Worm (Caenorhabditis elegans): Measurements from ENCODE around the gene R155.5.

Gene R155.5

DNA sequence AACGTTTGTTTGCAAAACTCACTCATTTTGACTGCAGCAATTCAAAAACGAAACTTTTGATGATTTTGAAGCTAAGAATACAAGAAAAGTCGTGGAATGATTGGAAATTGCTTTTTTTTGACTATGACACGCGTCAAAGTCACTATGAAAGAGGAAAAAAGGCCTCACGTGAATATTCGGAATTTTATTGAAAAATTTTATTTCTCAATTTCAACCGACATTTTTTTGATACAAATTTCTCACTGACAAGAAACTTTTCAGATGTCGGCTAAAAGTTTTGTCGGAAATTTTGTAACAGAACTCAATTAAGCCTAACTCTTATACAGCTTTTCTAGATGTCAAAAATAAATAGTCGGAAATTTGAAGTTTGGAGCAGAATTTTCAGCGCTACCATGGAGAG, at the start of gene R155.5:
Gene R155.5 (minus strand): TSS at position 101 of the 400 bp plus-strand sequence.
- TF ChIP-seq snpc-4 (tag; optimal IDR thresholded peaks at IDR 0.05) (no peak), nhr-25 (tag; optimal IDR thresholded peaks at IDR 0.05) (no peak), lin-39 (tag; optimal IDR thresholded peaks at IDR 0.05) (no peak), F13H6.1 (tag; optimal IDR thresholded peaks at IDR 0.05) (no peak), nhr-21 (tag; optimal IDR thresholded peaks at IDR 0.05) (no peak), nhr-10 (tag; optimal IDR thresholded peaks at IDR 0.05) (no peak), egl-27 (tag; optimal IDR thresholded peaks at IDR 0.05) (no peak), ztf-4 (tag; optimal IDR thresholded peaks at IDR 0.05) (no peak), lin-13 (GFP tag; optimal IDR thresholded peaks at IDR 0.05) (no peak), Y55F3AM.14 (GFP tag; optimal IDR thresholded peaks at IDR 0.05) (no peak), elt-3 (tag; optimal IDR thresholded peaks at IDR 0.05) (no peak)

DNA sequence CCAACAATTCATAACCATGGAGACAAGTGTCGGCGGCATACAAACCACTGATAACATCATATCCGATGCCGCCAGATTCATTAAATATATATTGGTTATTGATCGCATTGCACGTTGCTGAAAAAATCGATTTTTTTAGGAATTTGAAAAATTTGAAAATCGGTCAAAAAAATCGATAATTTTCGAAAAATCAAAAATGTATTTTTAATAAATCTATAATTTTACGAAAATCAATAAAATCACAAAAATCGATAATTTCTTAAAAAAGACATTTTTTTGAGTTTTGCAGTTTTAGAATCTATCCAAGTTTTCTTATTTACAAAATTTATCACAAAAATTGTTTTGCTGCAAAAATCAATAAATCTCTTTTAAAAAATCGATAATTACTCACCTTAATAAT, 45.2 kb upstream of the R155.5 start:
- TF ChIP-seq Y55F3AM.14 (GFP tag; optimal IDR thresholded peaks at IDR 0.05) (no peak), fos-1 (tag; optimal IDR thresholded peaks at IDR 0.05) (no peak), lsy-2 (tag; optimal IDR thresholded peaks at IDR 0.05) (no peak)

DNA sequence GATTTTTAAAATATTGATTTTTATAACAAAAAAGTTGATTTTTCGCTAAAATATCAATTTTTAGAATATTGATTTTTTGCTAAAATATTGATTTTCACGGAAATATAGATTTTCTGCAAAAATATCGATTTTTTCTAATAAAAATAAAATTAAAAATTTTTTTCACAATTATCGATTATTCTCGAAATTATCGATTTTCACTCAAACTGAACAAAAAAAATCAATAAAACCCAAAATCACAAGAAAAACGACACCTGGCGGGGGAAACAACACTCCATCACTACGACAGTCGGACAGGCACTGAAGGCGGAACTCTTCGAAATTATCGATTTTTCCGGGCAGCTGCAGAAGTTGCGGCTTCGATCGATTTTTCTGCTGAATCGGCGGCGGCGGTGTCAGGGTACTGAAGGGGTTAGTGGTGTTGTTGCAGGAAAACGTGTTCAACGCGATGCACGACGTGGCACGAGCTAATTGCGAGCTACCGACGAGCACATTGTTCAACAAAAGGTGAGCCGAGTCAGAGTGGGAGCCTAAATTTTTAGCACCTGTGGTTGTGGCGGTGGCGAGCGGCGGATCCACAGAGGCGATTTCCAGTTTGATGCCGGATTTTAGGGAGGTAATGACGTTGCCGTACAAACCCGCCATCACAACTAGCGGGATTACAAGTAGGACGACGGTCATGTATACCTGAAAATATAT, 43.0 kb upstream of the R155.5 start:
- TF ChIP-seq lin-39 (tag; optimal IDR thresholded peaks at IDR 0.05): no peak
- no peak for TF ChIP-seq ztf-1 (GFP tag; conservative IDR thresholded peaks at IDR 0.05)
- no peak for TF ChIP-seq lin-11 (tag; optimal IDR thresholded peaks at IDR 0.05)
- no peak for TF ChIP-seq lsy-2 (tag; optimal IDR thresholded peaks at IDR 0.05)
- TF ChIP-seq nhr-11 (tag; optimal IDR thresholded peaks at IDR 0.05): no peak
- no peak for TF ChIP-seq ceh-82 (tag; optimal IDR thresholded peaks at IDR 0.05)
- no peak for TF ChIP-seq nhr-6 (tag; optimal IDR thresholded peaks at IDR 0.05)
- no peak for TF ChIP-seq unc-39 (tag; optimal IDR thresholded peaks at IDR 0.05)
- TF ChIP-seq zag-1 (tag; optimal IDR thresholded peaks at IDR 0.05): no peak
- TF ChIP-seq blmp-1 (tag; optimal IDR thresholded peaks at IDR 0.05; ENCODE audit: insufficient read depth): no peak
- TF ChIP-seq R02D3.7 (tag; optimal IDR thresholded peaks at IDR 0.05): no peak
- TF ChIP-seq skn-1 (tag; optimal IDR thresholded peaks at IDR 0.05): no peak
- TF ChIP-seq unc-55 (GFP tag; optimal IDR thresholded peaks at IDR 0.05): no peak
- TF ChIP-seq elt-3 (tag; optimal IDR thresholded peaks at IDR 0.05): no peak
- TF ChIP-seq C34F6.9 (tag; optimal IDR thresholded peaks at IDR 0.05): no peak
- no peak for TF ChIP-seq ztf-4 (tag; optimal IDR thresholded peaks at IDR 0.05)
- no peak for TF ChIP-seq sma-3 (GFP tag; optimal IDR thresholded peaks at IDR 0.05)
- TF ChIP-seq nhr-77 (tag; optimal IDR thresholded peaks at IDR 0.05): no peak
- no peak for TF ChIP-seq snpc-4 (tag; optimal IDR thresholded peaks at IDR 0.05)

DNA sequence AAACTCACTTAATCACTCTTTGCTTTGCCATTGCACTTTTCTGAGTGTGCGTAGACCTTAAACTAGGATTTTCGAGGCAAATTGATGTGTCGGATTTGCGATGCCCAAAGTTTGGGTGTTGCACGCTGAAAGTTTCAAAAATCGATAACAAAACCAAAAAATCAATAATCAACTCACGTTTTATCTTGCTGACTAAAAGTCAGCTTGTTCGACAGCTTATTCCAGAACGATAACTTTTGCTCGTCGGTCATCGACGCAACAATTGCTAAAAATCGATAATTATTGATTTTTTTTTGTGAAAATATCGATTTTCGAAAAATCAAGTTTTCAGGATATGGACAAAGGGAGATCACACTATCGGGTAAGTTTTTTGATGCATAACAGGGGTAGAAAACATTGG, 42.2 kb upstream of the R155.5 start:
- no peak for TF ChIP-seq nhr-77 (tag; optimal IDR thresholded peaks at IDR 0.05)
- no peak for TF ChIP-seq nhr-12 (tag; optimal IDR thresholded peaks at IDR 0.05)
- no peak for TF ChIP-seq blmp-1 (tag; optimal IDR thresholded peaks at IDR 0.05; ENCODE audit: insufficient read depth)
- TF ChIP-seq aly-2 (tag; optimal IDR thresholded peaks at IDR 0.05): no peak
- TF ChIP-seq lin-11 (tag; optimal IDR thresholded peaks at IDR 0.05): no peak
- no peak for TF ChIP-seq ceh-16 (tag; optimal IDR thresholded peaks at IDR 0.05)
- no peak for TF ChIP-seq sma-9 (GFP tag; optimal IDR thresholded peaks at IDR 0.05)
- no peak for TF ChIP-seq sma-9 (tag; optimal IDR thresholded peaks at IDR 0.05)
- no peak for TF ChIP-seq Y55F3AM.14 (GFP tag; optimal IDR thresholded peaks at IDR 0.05)

DNA sequence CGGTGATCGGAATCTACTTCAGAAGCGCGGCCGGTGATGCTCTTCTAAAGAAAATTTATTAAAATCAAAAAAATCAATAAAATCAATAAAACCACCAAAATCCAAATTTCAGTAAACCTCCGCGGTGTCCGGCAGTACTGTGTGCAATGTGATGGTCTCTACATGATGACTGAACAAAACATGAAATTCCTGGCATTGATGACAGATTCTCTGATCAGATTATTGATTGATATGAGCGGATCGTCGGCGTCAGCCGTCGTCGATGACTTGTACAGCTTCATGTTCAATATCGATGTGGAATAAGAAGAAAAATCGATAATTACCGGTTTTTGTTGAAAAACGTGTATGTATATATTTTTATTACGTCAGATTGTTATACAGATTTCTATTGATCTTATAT, 38.6 kb upstream of the R155.5 start:
- no peak for TF ChIP-seq ceh-16 (tag; optimal IDR thresholded peaks at IDR 0.05)
- TF ChIP-seq nhr-25 (tag; optimal IDR thresholded peaks at IDR 0.05): no peak
- TF ChIP-seq sma-3 (GFP tag; optimal IDR thresholded peaks at IDR 0.05): no peak
- TF ChIP-seq ztf-1 (GFP tag; conservative IDR thresholded peaks at IDR 0.05): no peak
- TF ChIP-seq peb-1 (tag; optimal IDR thresholded peaks at IDR 0.05): no peak
- TF ChIP-seq lin-39 (tag; optimal IDR thresholded peaks at IDR 0.05): no peak
- TF ChIP-seq lin-11 (tag; optimal IDR thresholded peaks at IDR 0.05): no peak
- no peak for TF ChIP-seq ceh-82 (tag; optimal IDR thresholded peaks at IDR 0.05)
- TF ChIP-seq mbf-1 (tag; optimal IDR thresholded peaks at IDR 0.05): no peak
- TF ChIP-seq crh-2 (tag; optimal IDR thresholded peaks at IDR 0.05): no peak
- no peak for TF ChIP-seq dmd-4 (tag; optimal IDR thresholded peaks at IDR 0.05)
- TF ChIP-seq zag-1 (tag; optimal IDR thresholded peaks at IDR 0.05): no peak
- no peak for TF ChIP-seq ama-1 (optimal IDR thresholded peaks at IDR 0.05)
- no peak for TF ChIP-seq unc-62 (GFP tag; optimal IDR thresholded peaks at IDR 0.05)
- no peak for TF ChIP-seq mdl-1 (tag; optimal IDR thresholded peaks at IDR 0.05)
- no peak for TF ChIP-seq fos-1 (tag; optimal IDR thresholded peaks at IDR 0.05)

All from whole organism, L2 larva.